Fruit fly (Drosophila melanogaster) whole organism, embryonic: ENCODE results near the gene CG16854.

ENCODE experiments used
- Aef1 ChIP-seq: fragments of 200-800 bp; sonication (Bioruptor generic); IDR thresholded peaks from 3 replicates; pipeline ENCODE4 v1.3.6; 2022; ENCODE audit warnings: missing biosample characterization, missing genetic modification characterization
- CG10321 ChIP-seq: fragments of 200-800 bp; sonication (Bioruptor generic); IDR thresholded peaks from 2 replicates; pipeline ENCODE4 v1.3.6; 2022; ENCODE audit warnings: missing biosample characterization, missing genetic modification characterization
- CG10543 ChIP-seq: fragments of 200-800 bp; sonication (Bioruptor generic); optimal IDR thresholded peaks from 3 replicates; lab custom pipeline; 2017; ENCODE audit warnings: missing biosample characterization, mild to moderate bottlenecking, missing genetic modification characterization, moderate library complexity
- CG11093 ChIP-seq: fragments of 200-800 bp; sonication (Bioruptor generic); IDR thresholded peaks from 3 replicates; pipeline ENCODE4 v1.3.6; 2022; ENCODE audit warnings: missing biosample characterization, missing genetic modification characterization
- CG11398 ChIP-seq: fragments of 200-800 bp; sonication (Bioruptor generic); optimal IDR thresholded peaks from 2 replicates; lab custom pipeline; 2016; ENCODE audit warnings: missing biosample characterization, missing genetic modification characterization
- CG11456 ChIP-seq: fragments of 200-800 bp; sonication (Bioruptor generic); IDR thresholded peaks from 3 replicates; pipeline ENCODE4 v1.3.6; 2022; ENCODE audit warnings: missing biosample characterization, missing genetic modification characterization
- CG12299 ChIP-seq: fragments of 200-800 bp; sonication (Bioruptor generic); optimal IDR thresholded peaks from 2 replicates; lab custom pipeline; 2018; ENCODE audit warnings: missing biosample characterization, mild to moderate bottlenecking, missing genetic modification characterization
- CG12769 ChIP-seq: fragments of 200-800 bp; sonication (Bioruptor generic); optimal IDR thresholded peaks from 2 replicates; lab custom pipeline; 2019; ENCODE audit warnings: missing biosample characterization, mild to moderate bottlenecking, missing genetic modification characterization, moderate library complexity
- CG13287 ChIP-seq: fragments of 200-800 bp; sonication (Bioruptor generic); IDR thresholded peaks from 2 replicates; pipeline ENCODE4 v1.3.6; 2022; ENCODE audit warnings: missing biosample characterization, missing genetic modification characterization; ENCODE audit not compliant: partially characterized antibody
- CG16813 ChIP-seq: fragments of 200-800 bp; sonication (Bioruptor generic); IDR thresholded peaks from 3 replicates; pipeline ENCODE4 v1.3.6; 2022; ENCODE audit warnings: missing biosample characterization, missing genetic modification characterization; ENCODE audit not compliant: partially characterized antibody
- CG17359 ChIP-seq: fragments of 200-800 bp; sonication (Bioruptor generic); optimal IDR thresholded peaks from 3 replicates; lab custom pipeline; 2018; ENCODE audit warnings: missing biosample characterization, mild to moderate bottlenecking, missing genetic modification characterization, moderate library complexity
- CG17568 ChIP-seq: fragments of 200-800 bp; sonication (Bioruptor generic); optimal IDR thresholded peaks from 2 replicates; lab custom pipeline; 2018; ENCODE audit warnings: missing biosample characterization, mild to moderate bottlenecking, missing genetic modification characterization, moderate library complexity
- CG18011 ChIP-seq: fragments of 200-800 bp; sonication (Bioruptor generic); optimal IDR thresholded peaks from 2 replicates; lab custom pipeline; 2017; ENCODE audit warnings: missing biosample characterization, missing genetic modification characterization, mild to moderate bottlenecking, moderate library complexity, missing genotype
- CG18619 ChIP-seq: fragments of 200-800 bp; sonication (Bioruptor generic); optimal IDR thresholded peaks from 3 replicates; lab custom pipeline; 2017; ENCODE audit warnings: missing biosample characterization, mild to moderate bottlenecking, missing genetic modification characterization
- CG3726 ChIP-seq: fragments of 200-800 bp; sonication (Bioruptor generic); IDR thresholded peaks from 3 replicates; pipeline ENCODE4, ENCODE4 v1.3.6; 2022; ENCODE audit warnings: missing biosample characterization, missing genetic modification characterization
- CG4282 ChIP-seq: fragments of 200-800 bp; sonication (Bioruptor generic); optimal IDR thresholded peaks from 2 replicates; lab custom pipeline; 2016; ENCODE audit warnings: missing biosample characterization, missing genetic modification characterization
- CG5245 ChIP-seq: fragments of 200-800 bp; sonication (Bioruptor generic); optimal IDR thresholded peaks from 3 replicates; lab custom pipeline; 2016; ENCODE audit warnings: missing biosample characterization, missing genetic modification characterization
- CG6683 ChIP-seq: fragments of 200-800 bp; sonication (Bioruptor generic); optimal IDR thresholded peaks from 2 replicates; lab custom pipeline; 2017; ENCODE audit warnings: missing biosample characterization, mild to moderate bottlenecking, missing genetic modification characterization, missing genetic modification reagents
- CG6765 ChIP-seq: fragments of 200-800 bp; sonication (Bioruptor generic); optimal IDR thresholded peaks from 3 replicates; lab custom pipeline; 2017; ENCODE audit warnings: missing biosample characterization, mild to moderate bottlenecking, missing genetic modification characterization
- CG6791 ChIP-seq: fragments of 200-800 bp; sonication (Bioruptor generic); IDR thresholded peaks from 3 replicates; pipeline ENCODE4 v1.3.6; 2022; ENCODE audit warnings: missing biosample characterization, missing genetic modification characterization; ENCODE audit not compliant: partially characterized antibody
- CG7271 ChIP-seq: fragments of 200-800 bp; sonication (Bioruptor generic); optimal IDR thresholded peaks from 2 replicates; lab custom pipeline; 2018; ENCODE audit warnings: missing biosample characterization, mild to moderate bottlenecking, missing genetic modification characterization, moderate library complexity
- CG7839 ChIP-seq: fragments of 200-800 bp; sonication (Bioruptor generic); optimal IDR thresholded peaks from 3 replicates; lab custom pipeline; 2018; ENCODE audit warnings: missing biosample characterization, mild to moderate bottlenecking, missing genetic modification characterization, moderate library complexity
- CG7963 ChIP-seq: fragments of 200-800 bp; sonication (Bioruptor generic); IDR thresholded peaks from 3 replicates; pipeline ENCODE4 v1.3.6; 2022; ENCODE audit warnings: missing biosample characterization, missing genetic modification characterization; ENCODE audit not compliant: partially characterized antibody
- CG9797 ChIP-seq: fragments of 200-800 bp; sonication (Bioruptor generic); optimal IDR thresholded peaks from 3 replicates; lab custom pipeline; 2018; ENCODE audit warnings: missing biosample characterization, mild to moderate bottlenecking, missing genetic modification characterization
- CG9817 ChIP-seq: fragments of 200-800 bp; sonication (Bioruptor generic); optimal IDR thresholded peaks from 2 replicates; lab custom pipeline; 2018; ENCODE audit warnings: missing biosample characterization, mild to moderate bottlenecking, missing genetic modification characterization, moderate library complexity
- D ChIP-seq, 2 experiments: fragments of 200-800 bp in 1 of 2; fragments of >200 bp in 1 of 2; sonication (Bioruptor generic) in 1 of 2; optimal IDR thresholded peaks; 2 replicates in 1 of 2; 3 replicates in 1 of 2; lab custom pipeline; 2017; ENCODE audit warnings: mild to moderate bottlenecking in 1 of 2, missing biosample characterization in 1 of 2, missing genetic modification characterization in 1 of 2, missing genetic modification reagents in 1 of 2
- Dad ChIP-seq: fragments of 200-800 bp; sonication (Bioruptor generic); optimal IDR thresholded peaks from 3 replicates; lab custom pipeline; 2016; ENCODE audit warnings: missing biosample characterization, missing genetic modification characterization
- Dfd ChIP-seq, 2 experiments: fragments of >200 bp; optimal IDR thresholded peaks; 2 replicates each; lab custom pipeline; 2017; ENCODE audit warnings: missing biosample characterization in 2 of 2, missing genetic modification characterization in 2 of 2
- E2f1 ChIP-seq: fragments of 200-800 bp; sonication (Bioruptor generic); IDR thresholded peaks from 2 replicates; pipeline ENCODE4 v1.3.6; 2022; ENCODE audit warnings: missing biosample characterization, missing genetic modification characterization
- E2f2 ChIP-seq: fragments of 200-800 bp; sonication (Bioruptor generic); IDR thresholded peaks from 2 replicates; pipeline ENCODE4 v1.3.6; 2022; ENCODE audit warnings: missing biosample characterization, missing genetic modification characterization
- H15 ChIP-seq: fragments of 200-800 bp; sonication (Bioruptor generic); IDR thresholded peaks from 3 replicates; pipeline ENCODE4 v1.3.6; 2022; ENCODE audit warnings: missing biosample characterization, missing genetic modification characterization
- Hsf ChIP-seq: fragments of 200-800 bp; sonication (Bioruptor generic); optimal IDR thresholded peaks from 3 replicates; lab custom pipeline; 2016; ENCODE audit warnings: missing biosample characterization, missing genetic modification characterization
- Neu2 ChIP-seq: fragments of 200-800 bp; sonication (Bioruptor generic); optimal IDR thresholded peaks from 3 replicates; lab custom pipeline; 2016; ENCODE audit warnings: missing biosample characterization, missing genetic modification characterization, borderline replicate concordance
- Optix ChIP-seq: fragments of 200-800 bp; sonication (Bioruptor generic); IDR thresholded peaks from 3 replicates; pipeline ENCODE4 v1.3.6; 2022; ENCODE audit warnings: missing biosample characterization, missing genetic modification characterization
- Sry-δ ChIP-seq: fragments of 200-800 bp; sonication (Bioruptor generic); optimal IDR thresholded peaks from 2 replicates; lab custom pipeline; 2016; ENCODE audit warnings: missing biosample characterization, missing genetic modification characterization
- Usf ChIP-seq: fragments of 200-800 bp; sonication (Bioruptor generic); optimal IDR thresholded peaks from 2 replicates; lab custom pipeline; 2017; ENCODE audit warnings: missing genotype, missing biosample characterization, missing genetic modification characterization
- corto ChIP-seq: fragments of 200-800 bp; sonication (Bioruptor generic); optimal IDR thresholded peaks from 2 replicates; lab custom pipeline; 2016; ENCODE audit warnings: missing biosample characterization, mild to moderate bottlenecking, missing genetic modification characterization, moderate library complexity
- dmrt11E ChIP-seq: fragments of 200-800 bp; sonication (Bioruptor generic); optimal IDR thresholded peaks from 3 replicates; lab custom pipeline; 2018; ENCODE audit warnings: missing biosample characterization, mild to moderate bottlenecking, missing genetic modification characterization, moderate library complexity
- dmrt99B ChIP-seq: fragments of 200-800 bp; sonication (Bioruptor generic); optimal IDR thresholded peaks from 2 replicates; lab custom pipeline; 2018; ENCODE audit warnings: missing biosample characterization, mild to moderate bottlenecking, missing genetic modification characterization, moderate library complexity
- grau ChIP-seq: fragments of 200-800 bp; optimal IDR thresholded peaks from 3 replicates; lab custom pipeline; 2019; ENCODE audit warnings: missing biosample characterization, mild to moderate bottlenecking, missing genetic modification characterization, moderate library complexity
- h ChIP-seq: fragments of >200 bp; optimal IDR thresholded peaks from 2 replicates; lab custom pipeline; 2017
- hth ChIP-seq: fragments of >200 bp; optimal IDR thresholded peaks from 2 replicates; lab custom pipeline; 2017; ENCODE audit warnings: inconsistent platforms
- lbe ChIP-seq: fragments of 200-800 bp; sonication (Bioruptor generic); optimal IDR thresholded peaks from 2 replicates; lab custom pipeline; 2016; ENCODE audit warnings: missing biosample characterization, mild to moderate bottlenecking, missing genetic modification characterization
- lov ChIP-seq, 2 experiments: fragments of 200-800 bp in 1 of 2; fragments of >200 bp in 1 of 2; sonication (Bioruptor generic) in 1 of 2; IDR thresholded peaks in 1 of 2; optimal IDR thresholded peaks in 1 of 2; 2 replicates in 1 of 2; 3 replicates in 1 of 2; pipeline versions ENCODE4 v1.3.6 to Lab custom; 2017 to 2022; ENCODE audit warnings: missing biosample characterization in 1 of 2, missing genetic modification characterization in 1 of 2
- pros ChIP-seq: fragments of 200-800 bp; sonication (Bioruptor generic); optimal IDR thresholded peaks from 3 replicates; lab custom pipeline; 2019; ENCODE audit warnings: missing biosample characterization, mild to moderate bottlenecking, missing genetic modification characterization, moderate library complexity
- psq ChIP-seq: fragments of 200-800 bp; sonication (Bioruptor generic); optimal IDR thresholded peaks from 2 replicates; lab custom pipeline; 2017; ENCODE audit warnings: missing biosample characterization, missing genetic modification characterization
- ranshi ChIP-seq: fragments of 200-800 bp; sonication (Bioruptor generic); IDR thresholded peaks from 2 replicates; pipeline ENCODE4 v1.3.6; 2022; ENCODE audit warnings: missing biosample characterization, missing genetic modification characterization
- slbo ChIP-seq: fragments of 200-800 bp; sonication (Bioruptor generic); IDR thresholded peaks from 2 replicates; pipeline ENCODE4 v1.3.6; 2022; ENCODE audit warnings: missing biosample characterization, missing genetic modification characterization
- ttk ChIP-seq: fragments of 200-800 bp; sonication (Bioruptor generic); IDR thresholded peaks from 2 replicates; pipeline ENCODE4 v2.1.2; 2022; ENCODE audit warnings: missing biosample characterization, missing genetic modification characterization
- vvl ChIP-seq: fragments of 200-800 bp; sonication (Bioruptor generic); IDR thresholded peaks from 2 replicates; pipeline ENCODE4 v1.3.6; 2022; ENCODE audit warnings: missing biosample characterization, missing genetic modification characterization

Gene CG16854

DNA sequence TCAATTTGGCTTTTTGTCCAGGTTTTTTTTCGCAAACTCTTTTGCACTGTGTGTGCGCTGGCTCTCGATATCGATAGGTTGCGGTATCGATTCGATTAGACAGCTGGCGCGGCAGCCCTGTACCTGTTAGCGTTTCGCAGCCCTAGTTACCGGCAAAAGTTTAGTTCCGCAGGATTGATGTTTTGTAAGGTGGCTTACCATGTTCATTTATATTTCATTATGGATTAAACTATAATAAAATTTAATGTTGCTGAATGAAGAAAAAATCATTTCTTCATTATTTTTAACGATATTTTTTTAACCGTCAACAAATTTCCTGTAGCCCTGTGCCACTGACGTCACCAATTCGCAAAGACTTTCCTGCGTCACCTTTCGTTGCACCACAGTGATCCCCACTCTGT is 20.0 kb downstream of the CG16854 start, which contains the start of gene Reps (continued):
- TF ChIP-seq E2f2 (GFP tag; lab: Robert Waterston, UW) = peak; percentile 90
- TF ChIP-seq Usf (GFP tag; lab: Kevin White, UChicago) = peak; percentile 98
- peak; percentile 83 for TF ChIP-seq CG10321 (GFP tag; lab: Robert Waterston, UW)
- TF ChIP-seq Neu2 (GFP tag; lab: Kevin White, UChicago) = peak; percentile 89
- TF ChIP-seq CG7839 = peak; percentile 99
- TF ChIP-seq CG4282 = peak; percentile 92
- TF ChIP-seq CG12769 (tag; lab: Kevin White, UChicago) = peak; percentile 99
- peak; percentile 99 for TF ChIP-seq Optix
- no peak for TF ChIP-seq Dfd (GFP tag; optimal IDR thresholded peaks at IDR 0.05; lab: Kevin White, UChicago)
- TF ChIP-seq Sry-δ (GFP tag; lab: Kevin White, UChicago) = peak; percentile 83
- peak; percentile 95 for TF ChIP-seq CG6683 (GFP tag; lab: Kevin White, UChicago)
- peak; percentile 98 for TF ChIP-seq CG17359
- peak; percentile 81 for TF ChIP-seq CG13287 (GFP tag; lab: Robert Waterston, UW)
- no peak for TF ChIP-seq hth (lab: Kevin White, UChicago)
- no peak for TF ChIP-seq D (optimal IDR thresholded peaks at IDR 0.05; lab: Kevin White, UChicago)
- TF ChIP-seq D (GFP tag; optimal IDR thresholded peaks at IDR 0.05; lab: Kevin White, UChicago) = peak; percentile 99
- TF ChIP-seq lov (optimal IDR thresholded peaks at IDR 0.05; lab: Kevin White, UChicago) = no peak
- TF ChIP-seq lov (GFP tag; IDR thresholded peaks at IDR 0.05; lab: Robert Waterston, UW) = peak; percentile 98
- TF ChIP-seq CG3726 = peak; percentile 98
- peak; percentile 96 for TF ChIP-seq lbe (GFP tag; lab: Kevin White, UChicago)
- peak; percentile 97 for TF ChIP-seq CG12299 (tag; lab: Kevin White, UChicago)
- peak; percentile 95 for TF ChIP-seq psq (GFP tag; lab: Kevin White, UChicago)
- peak; percentile 99 for TF ChIP-seq ranshi (GFP tag; lab: Robert Waterston, UW)
- TF ChIP-seq H15 (GFP tag; lab: Robert Waterston, UW) = peak; percentile 99
- peak; percentile 68 for TF ChIP-seq CG16813 (GFP tag; lab: Robert Waterston, UW)
- TF ChIP-seq Dad (GFP tag; lab: Kevin White, UChicago) = peak; percentile 98
- peak; percentile 93 for TF ChIP-seq CG11398
- peak; percentile 98 for TF ChIP-seq ttk
- peak; percentile 69 for TF ChIP-seq pros (GFP tag; lab: Kevin White, UChicago)
- TF ChIP-seq CG7271 (tag; lab: Kevin White, UChicago) = peak; percentile 98
- TF ChIP-seq corto = peak; percentile 90
- TF ChIP-seq grau = peak; percentile 97
- TF ChIP-seq Hsf (GFP tag; lab: Kevin White, UChicago) = peak; percentile 99
- TF ChIP-seq CG6791 (GFP tag; lab: Robert Waterston, UW) = peak; percentile 79
- peak; percentile 98 for TF ChIP-seq CG9817 (tag; lab: Kevin White, UChicago)
- peak; percentile 98 for TF ChIP-seq CG5245 (GFP tag; lab: Kevin White, UChicago)
- peak; percentile 96 for TF ChIP-seq CG6765
- peak; percentile 60; the same call in 2 of the 3 replicates for TF ChIP-seq CG7963 (GFP tag; lab: Robert Waterston, UW)
- TF ChIP-seq CG11093 (GFP tag; lab: Robert Waterston, UW) = peak; percentile 99
- TF ChIP-seq vvl (GFP tag; lab: Robert Waterston, UW) = peak; percentile 99
- peak; percentile 96 for TF ChIP-seq CG10543
- peak; percentile 99 for TF ChIP-seq CG11456 (GFP tag; lab: Robert Waterston, UW)
- TF ChIP-seq CG17568 = peak; percentile 97
- peak; percentile 99 for TF ChIP-seq slbo (GFP tag; lab: Robert Waterston, UW)
- peak; percentile 99 for TF ChIP-seq E2f1
- peak; percentile 72 for TF ChIP-seq CG9797
- peak; percentile 97 for TF ChIP-seq CG18619
- peak; percentile 98 for TF ChIP-seq dmrt99B (tag; lab: Kevin White, UChicago)
- TF ChIP-seq CG18011 (GFP tag; lab: Kevin White, UChicago) = peak; percentile 90
- peak; percentile 99 for TF ChIP-seq dmrt11E
- TF ChIP-seq h (lab: Kevin White, UChicago) = no peak
- TF ChIP-seq Aef1 (GFP tag; lab: Robert Waterston, UW) = peak; percentile 99
